Worm (Caenorhabditis elegans): ENCODE data around the gene enri-2.

The enri-2 gene

DNA sequence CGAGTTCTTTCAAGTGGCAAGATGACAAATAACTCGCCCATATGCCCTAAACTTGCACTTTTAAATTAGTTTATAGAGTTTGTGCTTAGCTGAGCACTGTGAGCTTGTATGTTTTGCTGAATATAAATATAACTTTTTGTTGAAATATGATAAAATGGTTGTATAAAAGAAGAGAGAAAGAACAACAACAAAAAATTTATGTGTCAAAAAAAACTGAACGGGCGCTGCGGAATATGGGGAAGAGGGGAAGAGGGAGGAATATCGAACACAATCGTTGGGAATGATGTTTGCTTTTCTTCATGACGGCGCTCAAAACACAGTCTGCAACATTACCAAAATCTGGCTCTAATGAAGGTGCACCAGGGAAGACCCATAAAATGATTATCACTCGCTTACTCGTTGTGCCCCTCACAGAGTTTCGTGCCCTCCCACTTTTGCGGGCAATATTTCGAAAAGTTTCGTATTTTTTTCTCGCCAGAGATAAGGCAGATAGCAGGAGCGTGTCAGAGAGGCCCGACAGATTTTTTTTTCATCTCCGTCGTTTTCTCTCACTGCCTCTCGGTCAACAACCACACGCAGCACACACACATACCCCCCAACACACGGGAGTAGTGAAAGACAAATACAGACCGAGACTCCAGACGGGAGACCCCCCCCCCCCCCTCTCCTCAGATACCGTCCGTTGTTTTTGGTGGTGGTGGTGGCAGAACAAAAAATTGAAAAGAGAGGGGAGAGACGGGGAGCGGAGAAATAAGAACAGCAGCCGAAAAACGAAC lies 39.9 kb upstream of the enri-2 start (continued):
- TF ChIP-seq zip-4 (GFP tag; optimal IDR thresholded peaks at IDR 0.05) (no peak), grh-1 (GFP tag; IDR thresholded peaks at IDR 0.05) (peak; percentile 69), alr-1 (tag; optimal IDR thresholded peaks at IDR 0.05; ENCODE audit: borderline replicate concordance) (no peak), unc-30 (tag; optimal IDR thresholded peaks at IDR 0.05) (no peak), ets-5 (GFP tag; IDR thresholded peaks at IDR 0.05) (no peak), zag-1 (tag; optimal IDR thresholded peaks at IDR 0.05) (no peak), fkh-4 (tag; optimal IDR thresholded peaks at IDR 0.05; ENCODE audit: borderline replicate concordance) (no peak), Y116A8C.19 (tag; optimal IDR thresholded peaks at IDR 0.05; ENCODE audit: borderline replicate concordance) (no peak), lin-39 (tag; optimal IDR thresholded peaks at IDR 0.05) (no peak), mdl-1 (tag; optimal IDR thresholded peaks at IDR 0.05) (peak in 1 of 2 experiments; percentile 64), sptf-1 (tag; optimal IDR thresholded peaks at IDR 0.05) (no peak)

DNA sequence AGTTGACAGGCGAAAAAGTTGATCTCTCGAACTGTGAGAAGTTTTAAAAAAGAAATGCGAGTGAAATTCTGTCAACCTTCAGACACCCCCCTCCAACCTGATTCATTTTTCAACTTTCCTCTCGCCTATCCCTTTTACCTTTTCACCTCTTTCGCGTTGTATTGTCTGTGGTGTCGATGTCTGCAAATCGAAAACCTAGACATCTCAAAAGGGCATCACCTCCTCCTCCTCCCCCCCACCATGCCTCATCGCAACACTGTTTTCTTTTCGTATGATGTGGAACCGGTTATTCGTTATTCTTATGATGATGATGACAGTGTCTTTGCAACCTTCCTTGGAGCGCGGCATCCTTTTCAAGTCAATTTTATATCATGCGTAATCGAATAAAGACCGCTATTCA lies 37.7 kb upstream of the enri-2 start:
- TF ChIP-seq ets-5 (GFP tag; IDR thresholded peaks at IDR 0.05) (no peak), egl-13 (tag; optimal IDR thresholded peaks at IDR 0.05) (no peak), aly-2 (tag; optimal IDR thresholded peaks at IDR 0.05) (no peak), mef-2 (tag; optimal IDR thresholded peaks at IDR 0.05) (no peak), rnt-1 (tag; optimal IDR thresholded peaks at IDR 0.05) (peak; percentile 1), fos-1 (tag; optimal IDR thresholded peaks at IDR 0.05) (no peak), swsn-7 (tag; optimal IDR thresholded peaks at IDR 0.05) (no peak), mab-9 (GFP tag; IDR thresholded peaks at IDR 0.05) (no peak), C34B4.2 (tag; optimal IDR thresholded peaks at IDR 0.05) (no peak), efl-1 (optimal IDR thresholded peaks at IDR 0.05) (no peak), efl-1 (GFP tag; optimal IDR thresholded peaks at IDR 0.05 in 1 of 2) (peak in 1 of 2 experiments; percentile 28), nhr-84 (tag; optimal IDR thresholded peaks at IDR 0.05) (no peak), ztf-11 (tag; optimal IDR thresholded peaks at IDR 0.05) (no peak), xbp-1 (tag; optimal IDR thresholded peaks at IDR 0.05) (peak; percentile 1), nhr-76 (tag; optimal IDR thresholded peaks at IDR 0.05) (no peak), isw-1 (GFP tag; IDR thresholded peaks at IDR 0.05) (no peak), nhr-12 (tag; optimal IDR thresholded peaks at IDR 0.05) (no peak), unc-30 (tag; optimal IDR thresholded peaks at IDR 0.05) (no peak), nhr-20 (tag; optimal IDR thresholded peaks at IDR 0.05) (peak; percentile 82), snpc-4 (tag; optimal IDR thresholded peaks at IDR 0.05) (no peak), unc-86 (tag; optimal IDR thresholded peaks at IDR 0.05) (no peak), nhr-19 (GFP tag; conservative IDR thresholded peaks at IDR 0.05) (peak; percentile 55), skn-1 (tag; optimal IDR thresholded peaks at IDR 0.05) (no peak), nhr-47 (tag; optimal IDR thresholded peaks at IDR 0.05) (peak; percentile 48), elt-3 (tag; optimal IDR thresholded peaks at IDR 0.05) (peak in 5 of 6 experiments; percentile 1 to 83 (median 44)), elt-2 (tag; optimal IDR thresholded peaks at IDR 0.05) (no peak), alr-1 (tag; optimal IDR thresholded peaks at IDR 0.05; ENCODE audit: borderline replicate concordance) (no peak), lin-13 (GFP tag; optimal IDR thresholded peaks at IDR 0.05) (peak; percentile 3), dsc-1 (tag; optimal IDR thresholded peaks at IDR 0.05) (no peak), ceh-63 (GFP tag; optimal IDR thresholded peaks at IDR 0.05) (no peak), C04F5.9 (tag; optimal IDR thresholded peaks at IDR 0.05) (no peak), fkh-8 (tag; optimal IDR thresholded peaks at IDR 0.05) (no peak), ces-1 (GFP tag; optimal IDR thresholded peaks at IDR 0.05) (no peak), mep-1 (tag; optimal IDR thresholded peaks at IDR 0.05) (peak; percentile 59), ceh-90 (tag; optimal IDR thresholded peaks at IDR 0.05) (no peak), lin-35 (GFP tag; optimal IDR thresholded peaks at IDR 0.05) (peak; percentile 12 to 41), egl-27 (tag; optimal IDR thresholded peaks at IDR 0.05) (no peak), nhr-90 (tag; optimal IDR thresholded peaks at IDR 0.05; ENCODE audit: poor library complexity) (peak; percentile 67), ama-1 (optimal IDR thresholded peaks at IDR 0.05) (no peak), F16B12.6 (tag; optimal IDR thresholded peaks at IDR 0.05) (no peak), hlh-17 (GFP tag; optimal IDR thresholded peaks at IDR 0.05; ENCODE audit: borderline replicate concordance) (no peak), zag-1 (tag; optimal IDR thresholded peaks at IDR 0.05) (no peak), C16A3.4 (tag; optimal IDR thresholded peaks at IDR 0.05) (no peak), jun-1 (tag; optimal IDR thresholded peaks at IDR 0.05) (no peak)

Data from whole organism, L1 larva.